Worm (Caenorhabditis elegans) whole organism, L2 larva: ENCODE measurements around the gene amx-1.

Source experiments
- R02D3.7 ChIP-seq: fragments of 150-350 bp; optimal IDR thresholded peaks from 2 replicates; lab custom pipeline; 2014; ENCODE audit warnings: missing biosample characterization, missing genetic modification characterization
- blmp-1 ChIP-seq: sonication (generic microtip); optimal IDR thresholded peaks from 2 replicates; lab custom pipeline; 2017; ENCODE audit warnings: missing genetic modification characterization, mild to moderate bottlenecking, missing compliant biosample characterization, antibody characterized with exemption, moderate library complexity; ENCODE audit not compliant: insufficient read depth
- mab-5 ChIP-seq: fragments of 150-350 bp; optimal IDR thresholded peaks from 2 replicates; lab custom pipeline; 2014; ENCODE audit warnings: missing biosample characterization, missing genetic modification characterization
- nhr-12 ChIP-seq: fragments of 150-350 bp; optimal IDR thresholded peaks from 2 replicates; lab custom pipeline; 2014; ENCODE audit warnings: missing biosample characterization, missing genetic modification characterization
- nhr-77 ChIP-seq: fragments of 150-350 bp; optimal IDR thresholded peaks from 2 replicates; lab custom pipeline; 2014; ENCODE audit warnings: missing biosample characterization, missing genetic modification characterization
- unc-55 ChIP-seq: fragments of 150-350 bp; sonication (generic microtip); optimal IDR thresholded peaks from 3 replicates; lab custom pipeline; 2014; ENCODE audit warnings: missing biosample characterization, missing genetic modification reagents, missing genetic modification characterization
- zag-1 ChIP-seq: fragments of 150-350 bp; optimal IDR thresholded peaks from 2 replicates; lab custom pipeline; 2014; ENCODE audit warnings: missing biosample characterization, missing genetic modification characterization

DNA sequence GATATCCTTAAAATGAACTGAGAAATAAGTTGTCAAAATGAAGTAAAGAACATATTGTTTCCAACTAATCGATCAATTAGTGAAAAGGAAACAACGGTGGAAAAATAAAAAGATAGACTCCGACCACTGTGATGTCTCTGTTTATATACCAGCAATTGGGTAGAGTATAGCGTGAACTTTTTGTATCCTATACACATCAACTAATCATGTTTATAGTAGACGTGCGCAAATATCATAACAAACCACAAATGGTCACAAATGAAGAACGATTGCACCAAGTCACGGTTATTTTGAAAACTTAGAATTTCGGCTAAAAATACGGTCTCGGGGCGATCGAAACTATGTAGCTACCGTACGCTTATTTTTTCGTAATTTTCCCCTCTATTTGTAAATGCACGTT, 17.4 kb downstream of the amx-1 start, which contains the start of gene cyp-25A3:
- no peak for TF ChIP-seq unc-55
- TF ChIP-seq mab-5 (tag; lab: Kevin White, UChicago): no peak
- TF ChIP-seq R02D3.7 (tag; lab: Kevin White, UChicago): no peak
- no peak for TF ChIP-seq nhr-77 (tag; lab: Kevin White, UChicago)
- no peak for TF ChIP-seq zag-1 (tag; lab: Kevin White, UChicago)
- no peak for TF ChIP-seq blmp-1 (tag; lab: Kevin White, UChicago)
- no peak for TF ChIP-seq nhr-12 (tag; lab: Kevin White, UChicago)
